Fruit fly (Drosophila melanogaster) Kc167 (cell line): ENCODE results near the gene Mpi.

Experiments
- h ChIP-seq: fragments of >200 bp; optimal IDR thresholded peaks from 3 replicates; lab custom pipeline; 2018; ENCODE audit warnings: missing external identifiers
- ttk ChIP-seq: sonication (Bioruptor generic); optimal IDR thresholded peaks from 2 replicates; lab custom pipeline; 2017; ENCODE audit warnings: missing external identifiers

- no peak for TF ChIP-seq h (lab: Kevin White, UChicago)
- no peak for TF ChIP-seq ttk (lab: Kevin White, UChicago)
Observed at dm6 chr3R:9800644-9801330, 41.4 kb downstream of the Mpi start, which contains the start of the genes CG9467 and CG8526.
